Worm (Caenorhabditis elegans) whole organism, L1 larva: ENCODE measurements around the gene Y41G9A.17.

Experiments used
- ama-1 ChIP-seq: fragments of 150-350 bp; optimal IDR thresholded peaks from 2 replicates; lab custom pipeline; 2014
- fos-1 ChIP-seq: fragments of 150-350 bp; optimal IDR thresholded peaks from 2 replicates; lab custom pipeline; 2014; ENCODE audit warnings: missing biosample characterization, missing genetic modification characterization
- mef-2 ChIP-seq: fragments of 150-350 bp; optimal IDR thresholded peaks from 2 replicates; lab custom pipeline; 2014; ENCODE audit warnings: missing biosample characterization, missing genetic modification characterization
- nhr-19 ChIP-seq: fragments of 200-800 bp; sonication (Bioruptor generic); conservative IDR thresholded peaks from 2 replicates; pipeline ENCODE4 v1.3.6; 2022; ENCODE audit warnings: missing genetic modification characterization, missing compliant biosample characterization
- nhr-237 ChIP-seq: fragments of 150-350 bp; optimal IDR thresholded peaks from 2 replicates; lab custom pipeline; 2014; ENCODE audit warnings: missing biosample characterization, missing genetic modification characterization
- pqm-1 ChIP-seq: sonication (generic microtip); optimal IDR thresholded peaks from 3 replicates; lab custom pipeline; 2017; ENCODE audit warnings: missing biosample characterization, missing genetic modification characterization
- swsn-7 ChIP-seq: sonication (generic microtip); optimal IDR thresholded peaks from 2 replicates; lab custom pipeline; 2016; ENCODE audit warnings: missing genetic modification characterization, missing compliant biosample characterization
- unc-62 ChIP-seq: fragments of 150-350 bp; optimal IDR thresholded peaks from 2 replicates; lab custom pipeline; 2014; ENCODE audit warnings: missing biosample characterization, missing genetic modification reagents, missing genetic modification characterization
- zip-4 ChIP-seq: fragments of 200-800 bp; sonication (Bioruptor generic); optimal IDR thresholded peaks from 2 replicates; lab custom pipeline; 2018; ENCODE audit warnings: mild to moderate bottlenecking, missing genetic modification characterization, moderate library complexity, missing compliant biosample characterization
- ztf-11 ChIP-seq, 2 experiments: sonication (generic microtip); optimal IDR thresholded peaks; 2 replicates each; lab custom pipeline; 2016 to 2017; ENCODE audit warnings: missing genetic modification characterization in 2 of 2, missing biosample characterization in 1 of 2, missing compliant biosample characterization in 1 of 2

DNA sequence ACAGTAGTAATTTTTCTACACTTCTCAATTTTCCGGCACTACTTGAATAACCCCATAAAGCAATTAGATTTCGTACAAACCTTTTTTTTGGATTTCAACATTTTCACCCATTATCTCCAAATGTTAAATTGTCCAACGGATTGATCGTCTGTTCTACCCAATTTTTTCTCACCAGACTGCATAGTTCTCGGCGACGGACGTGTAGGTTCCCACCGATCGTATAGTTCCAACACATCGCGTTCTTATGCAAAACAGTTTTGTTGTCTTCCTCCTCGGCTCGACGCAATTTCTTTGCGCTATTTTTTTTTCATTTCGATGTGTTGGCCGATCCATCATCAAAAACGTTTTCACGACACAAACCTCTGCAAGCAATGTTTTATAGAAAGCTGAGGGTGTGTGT lies 4.2 kb upstream of the Y41G9A.17 start, which contains the start of gene Y41G9A.6:
- TF ChIP-seq mef-2 = no peak
- TF ChIP-seq swsn-7 (tag; lab: Kevin White, UChicago) = no peak
- no peak for TF ChIP-seq pqm-1 (tag; lab: Kevin White, UChicago)
- TF ChIP-seq nhr-237 = no peak
- no peak for TF ChIP-seq zip-4 (GFP tag; lab: Kevin White, UChicago)
- no peak for TF ChIP-seq nhr-19 (GFP tag; lab: Robert Waterston, UW)
- no peak for TF ChIP-seq ama-1 (lab: Kevin White, UChicago)
- TF ChIP-seq fos-1 (tag; lab: Kevin White, UChicago) = no peak
- no peak for TF ChIP-seq unc-62
- no peak for TF ChIP-seq ztf-11 (tag; optimal IDR thresholded peaks at IDR 0.05; lab: Kevin White, UChicago)
